Worm (Caenorhabditis elegans) whole organism, midembryonic: Measurements from ENCODE around the gene C45B2.1.

Experiments
- med-1 ChIP-seq: sonication (generic microtip); optimal IDR thresholded peaks from 2 replicates; lab custom pipeline; 2017; ENCODE audit warnings: missing genetic modification characterization, mild to moderate bottlenecking, missing compliant biosample characterization, antibody characterized with exemption, missing genetic modification reagents; ENCODE audit not compliant: insufficient read depth
- tab-1 ChIP-seq: fragments of 200-800 bp; sonication (Bioruptor generic); IDR thresholded peaks from 2 replicates; pipeline ENCODE4 v1.3.6; 2022; ENCODE audit warnings: missing genetic modification characterization, missing compliant biosample characterization

DNA sequence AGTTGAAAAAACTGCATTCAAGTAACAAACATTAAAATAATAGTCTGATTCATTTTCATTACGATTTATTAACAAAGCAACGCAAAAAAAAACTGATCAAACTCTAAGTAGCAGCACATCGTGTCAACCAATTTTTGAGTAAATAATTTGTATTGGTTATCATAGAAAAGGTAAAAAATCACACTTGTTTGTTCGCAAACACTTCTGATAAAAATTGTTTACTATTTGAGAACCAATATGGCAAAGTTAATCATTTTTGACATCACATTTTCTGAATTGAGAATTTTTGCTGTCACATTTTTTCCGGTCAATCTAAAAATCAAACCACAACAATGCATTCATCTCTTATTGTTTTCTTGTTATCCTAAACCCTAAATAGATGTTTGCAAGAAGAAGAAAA lies 35.4 kb downstream of the C45B2.1 start:
- TF ChIP-seq med-1 = no peak
- TF ChIP-seq tab-1 = no peak
